Worm (Caenorhabditis elegans): ENCODE measurements around the gene chil-25.

- TF ChIP-seq tbx-11 (GFP tag; IDR thresholded peaks at IDR 0.05): no peak
- TF ChIP-seq flt-1 (GFP tag; IDR thresholded peaks at IDR 0.05): no peak
- no peak for TF ChIP-seq ama-1 (optimal IDR thresholded peaks at IDR 0.05)
- no peak for TF ChIP-seq tbx-37 (GFP tag; conservative IDR thresholded peaks at IDR 0.05)
- TF ChIP-seq ets-7 (tag; optimal IDR thresholded peaks at IDR 0.05): no peak
- no peak for TF ChIP-seq B0310.2 (tag; optimal IDR thresholded peaks at IDR 0.05)
- TF ChIP-seq ceh-13 (GFP tag; optimal IDR thresholded peaks at IDR 0.05): no peak
- no peak for TF ChIP-seq aly-1 (tag; optimal IDR thresholded peaks at IDR 0.05)
Measured at ce11 chrII:9500926-9501325, 26.7 kb upstream of the chil-25 start.

Data from whole organism, early embryonic.